Fruit fly (Drosophila melanogaster): Measurements from ENCODE around the gene CG33986.
A peak's percentile ranks its signal among the peaks of the same experiment; 100 is the strongest.

Gene CG33986

dm6 chr3L:15562727-15563057 is 37.6 kb upstream of the CG33986 start:
- no peak for TF ChIP-seq CG7101 (tag; optimal IDR thresholded peaks at IDR 0.05)
- no peak for TF ChIP-seq CG1620 (GFP tag; optimal IDR thresholded peaks at IDR 0.05)
- TF ChIP-seq cic (GFP tag; optimal IDR thresholded peaks at IDR 0.05): no peak
- no peak for TF ChIP-seq ovo (GFP tag; optimal IDR thresholded peaks at IDR 0.05)
- no peak for TF ChIP-seq pad (GFP tag; optimal IDR thresholded peaks at IDR 0.05)
- TF ChIP-seq CG11617 (GFP tag; optimal IDR thresholded peaks at IDR 0.05): no peak
- TF ChIP-seq toe (GFP tag; optimal IDR thresholded peaks at IDR 0.05): no peak
- TF ChIP-seq cnc (optimal IDR thresholded peaks at IDR 0.05): no peak
- no peak for TF ChIP-seq Hr96 (GFP tag; optimal IDR thresholded peaks at IDR 0.05)
- TF ChIP-seq Mnt (GFP tag; optimal IDR thresholded peaks at IDR 0.05): no peak
- no peak for TF ChIP-seq tj (GFP tag; optimal IDR thresholded peaks at IDR 0.05)
- TF ChIP-seq CG7045 (GFP tag; optimal IDR thresholded peaks at IDR 0.05): no peak
- TF ChIP-seq kay (GFP tag; ENCODE audit: borderline replicate concordance): no peak
- TF ChIP-seq CG14711 (tag; optimal IDR thresholded peaks at IDR 0.05): no peak

dm6 chr3L:15553993-15554644 is 29.1 kb upstream of the CG33986 start, which contains the start of gene AGO2:
Gene AGO2 (plus strand): TSS chr3L:15554113.
- TF ChIP-seq bab1 (GFP tag; optimal IDR thresholded peaks at IDR 0.05) (peak; percentile 68), CG1620 (GFP tag; optimal IDR thresholded peaks at IDR 0.05) (no peak), CG7101 (tag; optimal IDR thresholded peaks at IDR 0.05) (peak; percentile 45), ovo (GFP tag; optimal IDR thresholded peaks at IDR 0.05) (no peak), Hr96 (GFP tag; optimal IDR thresholded peaks at IDR 0.05) (no peak), toe (GFP tag; optimal IDR thresholded peaks at IDR 0.05) (no peak), pad (GFP tag; optimal IDR thresholded peaks at IDR 0.05) (peak; percentile 94), CG12768 (GFP tag; optimal IDR thresholded peaks at IDR 0.05) (peak; percentile 96), Mnt (GFP tag; optimal IDR thresholded peaks at IDR 0.05) (peak; percentile 59), CG5204 (GFP tag; optimal IDR thresholded peaks at IDR 0.05) (no peak), tj (GFP tag; optimal IDR thresholded peaks at IDR 0.05) (peak; percentile 86), CG14711 (tag; optimal IDR thresholded peaks at IDR 0.05) (peak; percentile 65), CG11617 (GFP tag; optimal IDR thresholded peaks at IDR 0.05) (peak; percentile 14), Clk (GFP tag; optimal IDR thresholded peaks at IDR 0.05) (peak; percentile 54), kay (GFP tag; ENCODE audit: borderline replicate concordance) (peak; percentile 95), CG7045 (GFP tag; optimal IDR thresholded peaks at IDR 0.05) (peak; percentile 27), cic (GFP tag; optimal IDR thresholded peaks at IDR 0.05) (peak; percentile 72), Crg-1 (GFP tag; optimal IDR thresholded peaks at IDR 0.05) (no peak), cnc (optimal IDR thresholded peaks at IDR 0.05) (no peak), CG33017 (tag; optimal IDR thresholded peaks at IDR 0.05) (peak; percentile 59)

dm6 chr3L:15548843-15549242 is 23.8 kb upstream of the CG33986 start:
- TF ChIP-seq cnc (optimal IDR thresholded peaks at IDR 0.05) (no peak), CG5204 (GFP tag; optimal IDR thresholded peaks at IDR 0.05) (no peak), cic (GFP tag; optimal IDR thresholded peaks at IDR 0.05) (peak; percentile 2), Hr96 (GFP tag; optimal IDR thresholded peaks at IDR 0.05) (no peak), CG33017 (tag; optimal IDR thresholded peaks at IDR 0.05) (peak; percentile 12), CG7101 (tag; optimal IDR thresholded peaks at IDR 0.05) (no peak), CG11617 (GFP tag; optimal IDR thresholded peaks at IDR 0.05) (peak; percentile 3), kay (GFP tag; ENCODE audit: borderline replicate concordance) (no peak), CG7045 (GFP tag; optimal IDR thresholded peaks at IDR 0.05) (peak; percentile 0), Mnt (GFP tag; optimal IDR thresholded peaks at IDR 0.05) (no peak), tj (GFP tag; optimal IDR thresholded peaks at IDR 0.05) (no peak), Clk (GFP tag; optimal IDR thresholded peaks at IDR 0.05) (no peak), toe (GFP tag; optimal IDR thresholded peaks at IDR 0.05) (no peak), bab1 (GFP tag; optimal IDR thresholded peaks at IDR 0.05) (no peak), pad (GFP tag; optimal IDR thresholded peaks at IDR 0.05) (no peak), CG1620 (GFP tag; optimal IDR thresholded peaks at IDR 0.05) (no peak), ovo (GFP tag; optimal IDR thresholded peaks at IDR 0.05) (no peak), CG12768 (GFP tag; optimal IDR thresholded peaks at IDR 0.05) (no peak)

dm6 chr3L:15547187-15547790 is 22.2 kb upstream of the CG33986 start:
- TF ChIP-seq cic (GFP tag; optimal IDR thresholded peaks at IDR 0.05): peak; percentile 8
- no peak for TF ChIP-seq ovo (GFP tag; optimal IDR thresholded peaks at IDR 0.05)
- peak; percentile 64 for TF ChIP-seq kay (GFP tag; ENCODE audit: borderline replicate concordance)

- TF ChIP-seq CG5204 (GFP tag; optimal IDR thresholded peaks at IDR 0.05) (no peak), tj (GFP tag; optimal IDR thresholded peaks at IDR 0.05) (peak; percentile 95)
These were observed 19.7 kb upstream of the CG33986 start for dm6 chr3L:15544455-15545415.

- TF ChIP-seq Hr96 (GFP tag; optimal IDR thresholded peaks at IDR 0.05) (no peak), Crg-1 (GFP tag; optimal IDR thresholded peaks at IDR 0.05) (no peak), toe (GFP tag; optimal IDR thresholded peaks at IDR 0.05) (no peak), cic (GFP tag; optimal IDR thresholded peaks at IDR 0.05) (no peak), CG1620 (GFP tag; optimal IDR thresholded peaks at IDR 0.05) (no peak), Clk (GFP tag; optimal IDR thresholded peaks at IDR 0.05) (no peak), CG7101 (tag; optimal IDR thresholded peaks at IDR 0.05) (no peak), CG12768 (GFP tag; optimal IDR thresholded peaks at IDR 0.05) (no peak), CG11617 (GFP tag; optimal IDR thresholded peaks at IDR 0.05) (no peak), tj (GFP tag; optimal IDR thresholded peaks at IDR 0.05) (no peak), CG7045 (GFP tag; optimal IDR thresholded peaks at IDR 0.05) (no peak), pad (GFP tag; optimal IDR thresholded peaks at IDR 0.05) (no peak), CG33017 (tag; optimal IDR thresholded peaks at IDR 0.05) (no peak), CG14711 (tag; optimal IDR thresholded peaks at IDR 0.05) (no peak), Mnt (GFP tag; optimal IDR thresholded peaks at IDR 0.05) (no peak)
These were observed 18.4 kb upstream of the CG33986 start for dm6 chr3L:15543467-15543866.

Measured in whole organism, adult.